Fruit fly (Drosophila melanogaster) whole organism, wandering third instar larva: Measurements from ENCODE around the gene CG16852.

Experiments used
- Abd-B ChIP-seq: fragments of >200 bp; optimal IDR thresholded peaks from 2 replicates; lab custom pipeline; 2017; ENCODE audit warnings: missing biosample characterization, missing genetic modification characterization
- Hr78 ChIP-seq: fragments of >200 bp; optimal IDR thresholded peaks from 2 replicates; lab custom pipeline; 2017; ENCODE audit warnings: missing biosample characterization, missing genetic modification characterization
- h ChIP-seq: fragments of 200-800 bp; sonication (Bioruptor generic); optimal IDR thresholded peaks from 3 replicates; lab custom pipeline; 2016; ENCODE audit warnings: missing biosample characterization, mild to moderate bottlenecking, missing genetic modification characterization

DNA sequence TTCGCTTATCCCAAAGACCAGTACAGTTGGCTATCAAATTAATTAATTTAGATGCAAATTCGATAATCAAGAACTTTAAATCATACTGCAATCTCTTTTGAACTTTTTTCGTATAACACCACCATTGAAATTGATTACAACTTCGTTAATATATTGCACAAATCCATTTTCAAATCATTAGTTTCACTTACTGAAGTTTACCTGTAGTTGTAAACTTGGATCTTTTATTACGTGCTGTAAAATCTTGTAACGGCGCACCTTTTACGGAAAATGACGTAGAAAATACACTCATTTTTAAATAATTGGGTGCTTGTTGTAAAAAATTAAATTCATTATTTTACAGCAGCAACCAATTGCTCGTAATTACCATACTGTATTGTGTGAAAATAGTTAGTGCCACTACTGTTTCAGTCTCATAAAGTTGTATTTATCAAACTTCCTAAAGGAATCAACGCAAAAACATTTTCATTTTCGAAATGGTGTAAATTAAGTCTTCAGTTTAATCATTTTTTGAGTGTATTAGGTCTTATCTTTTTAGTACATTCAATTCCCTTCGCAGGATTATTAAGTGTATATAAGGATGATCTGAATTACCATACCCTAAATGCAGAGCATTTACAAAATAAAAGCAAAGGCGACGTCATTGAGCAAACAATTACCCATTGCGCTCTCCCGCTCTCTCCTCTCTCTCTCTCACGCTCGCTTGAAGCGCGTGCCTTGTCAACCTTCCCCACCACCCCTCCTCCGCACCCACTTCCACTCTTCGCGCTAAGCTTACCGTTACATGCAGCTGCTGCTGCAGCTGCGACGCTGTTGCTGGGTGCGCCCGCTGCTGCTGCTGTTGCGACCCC lies 28.1 kb upstream of the CG16852 start:
- no peak for TF ChIP-seq Hr78 (GFP tag; lab: Kevin White, UChicago)
- no peak for TF ChIP-seq Abd-B (GFP tag; lab: Kevin White, UChicago)
- TF ChIP-seq h (GFP tag; lab: Kevin White, UChicago): peak; percentile 90
